Worm (Caenorhabditis elegans): Measurements from ENCODE around the gene nas-18.

nas-18 gene

DNA sequence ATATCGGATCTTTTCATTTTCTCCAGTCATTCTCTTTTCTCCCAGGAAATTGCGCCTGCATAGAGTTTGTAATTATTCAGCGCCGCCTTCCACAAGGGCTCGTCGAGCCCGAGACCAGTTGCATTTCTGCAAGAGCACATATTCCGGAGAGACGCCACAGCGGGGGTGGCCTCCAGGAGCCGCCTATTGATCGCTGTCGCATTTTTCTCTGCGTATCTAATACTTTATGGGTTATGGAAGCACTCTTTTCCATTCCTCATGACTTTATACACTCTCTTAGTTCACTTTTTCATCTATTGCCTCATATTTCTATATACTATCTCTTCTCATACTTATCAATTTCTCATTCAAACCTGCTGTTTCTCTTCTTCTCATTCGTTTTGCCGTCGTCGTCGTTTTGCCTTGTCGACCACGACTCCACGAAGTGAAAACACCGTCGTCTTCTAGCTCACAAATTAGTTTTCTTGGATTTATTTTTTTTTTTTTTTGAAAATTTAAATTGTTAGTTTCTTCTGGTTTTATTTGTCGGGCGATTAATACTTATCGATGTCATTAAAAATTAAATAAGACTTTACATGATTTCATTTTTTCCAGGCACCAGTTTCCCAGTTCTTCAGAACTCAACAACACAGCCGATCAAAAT lies 21.0 kb upstream of the nas-18 start, which contains the start of gene cnb-1 (continued):
- TF ChIP-seq zag-1 (tag; optimal IDR thresholded peaks at IDR 0.05), result no peak
- peak; percentile 31 for TF ChIP-seq sox-4 (tag; optimal IDR thresholded peaks at IDR 0.05)
- TF ChIP-seq ceh-88 (GFP tag; IDR thresholded peaks at IDR 0.05), result no peak
- peak; percentile 88 for TF ChIP-seq nhr-71 (tag; optimal IDR thresholded peaks at IDR 0.05)
- peak; percentile 63 for TF ChIP-seq fkh-4 (tag; optimal IDR thresholded peaks at IDR 0.05; ENCODE audit: borderline replicate concordance)
- no peak for TF ChIP-seq ceh-8 (GFP tag; optimal IDR thresholded peaks at IDR 0.05)
- no peak for TF ChIP-seq C34B4.2 (tag; optimal IDR thresholded peaks at IDR 0.05)
- no peak for TF ChIP-seq unc-130 (tag; optimal IDR thresholded peaks at IDR 0.05)
- TF ChIP-seq tbx-2 (tag; optimal IDR thresholded peaks at IDR 0.05), result peak; percentile 79
- peak; percentile 55 for TF ChIP-seq snpc-4 (tag; optimal IDR thresholded peaks at IDR 0.05)
- TF ChIP-seq unc-30 (tag; optimal IDR thresholded peaks at IDR 0.05), result no peak
- TF ChIP-seq lin-14 (GFP tag; optimal IDR thresholded peaks at IDR 0.05), result peak; percentile 96
- peak; percentile 36 for TF ChIP-seq fos-1 (tag; optimal IDR thresholded peaks at IDR 0.05)
- TF ChIP-seq nhr-90 (tag; optimal IDR thresholded peaks at IDR 0.05; ENCODE audit: poor library complexity), result no peak
- peak; percentile 63 for TF ChIP-seq skn-1 (tag; optimal IDR thresholded peaks at IDR 0.05)
- no peak for TF ChIP-seq grh-1 (GFP tag; IDR thresholded peaks at IDR 0.05)
- no peak for TF ChIP-seq ces-1 (GFP tag; optimal IDR thresholded peaks at IDR 0.05)
- no peak for TF ChIP-seq nhr-28 (tag; optimal IDR thresholded peaks at IDR 0.05)
- peak; percentile 83 for TF ChIP-seq swsn-7 (tag; optimal IDR thresholded peaks at IDR 0.05)
- peak; percentile 41 for TF ChIP-seq isw-1 (GFP tag; IDR thresholded peaks at IDR 0.05)
- TF ChIP-seq nhr-237 (tag; optimal IDR thresholded peaks at IDR 0.05), result no peak
- no peak for TF ChIP-seq nhr-76 (tag; optimal IDR thresholded peaks at IDR 0.05)
- peak; percentile 22 to 60 (median 38) for TF ChIP-seq ceh-82 (tag; optimal IDR thresholded peaks at IDR 0.05)
- TF ChIP-seq aly-2 (tag; optimal IDR thresholded peaks at IDR 0.05), result peak; percentile 10
- TF ChIP-seq F16B12.6 (tag; optimal IDR thresholded peaks at IDR 0.05), result no peak
- TF ChIP-seq unc-62 (GFP tag; optimal IDR thresholded peaks at IDR 0.05), result no peak
- TF ChIP-seq ztf-4 (tag; optimal IDR thresholded peaks at IDR 0.05), result no peak
- TF ChIP-seq unc-86 (tag; optimal IDR thresholded peaks at IDR 0.05), result peak; percentile 81
- peak; percentile 45 for TF ChIP-seq fkh-10 (GFP tag; optimal IDR thresholded peaks at IDR 0.05)
- TF ChIP-seq sup-37 (GFP tag; optimal IDR thresholded peaks at IDR 0.05), result no peak
- TF ChIP-seq mdl-1 (tag; optimal IDR thresholded peaks at IDR 0.05), result peak in 1 of 2 experiments; percentile 37
- peak; percentile 80 for TF ChIP-seq nhr-47 (tag; optimal IDR thresholded peaks at IDR 0.05)
- peak; percentile 17 for TF ChIP-seq nhr-11 (tag; optimal IDR thresholded peaks at IDR 0.05)
- TF ChIP-seq lin-35 (GFP tag; optimal IDR thresholded peaks at IDR 0.05), result peak; percentile 48 to 58
- no peak for TF ChIP-seq pax-3 (tag; optimal IDR thresholded peaks at IDR 0.05)
- peak; percentile 10 for TF ChIP-seq aha-1 (tag; optimal IDR thresholded peaks at IDR 0.05)
- no peak for TF ChIP-seq lin-39 (tag; optimal IDR thresholded peaks at IDR 0.05)
- peak; percentile 74 to 85 for TF ChIP-seq efl-1 (optimal IDR thresholded peaks at IDR 0.05)
- peak; percentile 39 to 93 for TF ChIP-seq efl-1 (GFP tag; optimal IDR thresholded peaks at IDR 0.05 in 1 of 2)
- TF ChIP-seq fkh-8 (tag; optimal IDR thresholded peaks at IDR 0.05), result peak; percentile 78
- TF ChIP-seq rnt-1 (tag; optimal IDR thresholded peaks at IDR 0.05), result peak; percentile 58
- TF ChIP-seq irx-1 (tag; optimal IDR thresholded peaks at IDR 0.05), result peak; percentile 55
- peak; percentile 52; the same call in 1 of the 2 replicates for TF ChIP-seq mab-9 (GFP tag; IDR thresholded peaks at IDR 0.05)
- peak; percentile 62 for TF ChIP-seq lir-3 (tag; optimal IDR thresholded peaks at IDR 0.05; ENCODE audit: poor library complexity)
- peak; percentile 24 for TF ChIP-seq blmp-1 (tag; optimal IDR thresholded peaks at IDR 0.05)
- no peak for TF ChIP-seq C04F5.9 (tag; optimal IDR thresholded peaks at IDR 0.05)
- TF ChIP-seq dsc-1 (tag; optimal IDR thresholded peaks at IDR 0.05), result peak; percentile 94
- no peak for TF ChIP-seq pag-3 (tag; optimal IDR thresholded peaks at IDR 0.05; ENCODE audit: borderline replicate concordance, insufficient read depth)
- TF ChIP-seq xbp-1 (tag; optimal IDR thresholded peaks at IDR 0.05), result peak; percentile 60
- no peak for TF ChIP-seq mef-2 (tag; optimal IDR thresholded peaks at IDR 0.05)
- peak in 1 of 2 experiments; percentile 7 for TF ChIP-seq ztf-11 (tag; optimal IDR thresholded peaks at IDR 0.05)
